Worm (Caenorhabditis elegans): ENCODE results near the gene C03B1.3.

C03B1.3 gene

ce11 chrX:6365715-6366114 lies at the start of gene C03B1.3:
Gene C03B1.3 (plus strand): TSS chrX:6366015.
- TF ChIP-seq ztf-11 (tag; optimal IDR thresholded peaks at IDR 0.05) (no peak), skn-1 (tag; optimal IDR thresholded peaks at IDR 0.05) (no peak), Y55F3AM.14 (GFP tag; optimal IDR thresholded peaks at IDR 0.05) (no peak), elt-3 (tag; optimal IDR thresholded peaks at IDR 0.05) (no peak), nhr-10 (tag; optimal IDR thresholded peaks at IDR 0.05) (no peak), nhr-11 (tag; optimal IDR thresholded peaks at IDR 0.05) (no peak), mbf-1 (tag; optimal IDR thresholded peaks at IDR 0.05) (no peak), nhr-77 (tag; optimal IDR thresholded peaks at IDR 0.05) (no peak), R02D3.7 (tag; optimal IDR thresholded peaks at IDR 0.05) (no peak), nhr-25 (tag; optimal IDR thresholded peaks at IDR 0.05) (no peak), blmp-1 (tag; optimal IDR thresholded peaks at IDR 0.05; ENCODE audit: insufficient read depth) (no peak), ztf-1 (GFP tag; conservative IDR thresholded peaks at IDR 0.05) (no peak), mdl-1 (tag; optimal IDR thresholded peaks at IDR 0.05) (no peak), lin-39 (tag; optimal IDR thresholded peaks at IDR 0.05) (no peak), C34F6.9 (tag; optimal IDR thresholded peaks at IDR 0.05) (no peak)

- TF ChIP-seq ceh-16 (tag; optimal IDR thresholded peaks at IDR 0.05): peak; percentile 28
- TF ChIP-seq sma-9 (GFP tag; optimal IDR thresholded peaks at IDR 0.05): peak; percentile 81
- TF ChIP-seq sma-9 (tag; optimal IDR thresholded peaks at IDR 0.05): no peak
- peak; percentile 21 for TF ChIP-seq sma-3 (GFP tag; optimal IDR thresholded peaks at IDR 0.05)
- no peak for TF ChIP-seq nhr-12 (tag; optimal IDR thresholded peaks at IDR 0.05)
- TF ChIP-seq fos-1 (tag; optimal IDR thresholded peaks at IDR 0.05): peak; percentile 28
- peak; percentile 43 for TF ChIP-seq egl-27 (tag; optimal IDR thresholded peaks at IDR 0.05)
- TF ChIP-seq R02D3.7 (tag; optimal IDR thresholded peaks at IDR 0.05): no peak
These were observed 47.0 kb upstream of the C03B1.3 start for ce11 chrX:6318803-6319202.

- TF ChIP-seq alr-1 (tag; optimal IDR thresholded peaks at IDR 0.05) (no peak), mab-5 (tag; optimal IDR thresholded peaks at IDR 0.05) (no peak), R02D3.7 (tag; optimal IDR thresholded peaks at IDR 0.05) (no peak)
These were observed 46.3 kb upstream of the C03B1.3 start, which contains the start of gene chtb-3 for ce11 chrX:6319546-6319945. Gene chtb-3 (minus strand): TSS chrX:6319646.

- peak; percentile 69 for TF ChIP-seq blmp-1 (tag; optimal IDR thresholded peaks at IDR 0.05; ENCODE audit: insufficient read depth)
- TF ChIP-seq zag-1 (tag; optimal IDR thresholded peaks at IDR 0.05): no peak
- no peak for TF ChIP-seq nhr-6 (tag; optimal IDR thresholded peaks at IDR 0.05)
- peak; percentile 13 for TF ChIP-seq nhr-21 (tag; optimal IDR thresholded peaks at IDR 0.05)
- peak; percentile 25 for TF ChIP-seq crh-2 (tag; optimal IDR thresholded peaks at IDR 0.05)
- TF ChIP-seq fos-1 (tag; optimal IDR thresholded peaks at IDR 0.05): peak; percentile 22
- TF ChIP-seq ceh-16 (tag; optimal IDR thresholded peaks at IDR 0.05): peak; percentile 41
- peak; percentile 58 for TF ChIP-seq egl-27 (tag; optimal IDR thresholded peaks at IDR 0.05)
- TF ChIP-seq nhr-25 (tag; optimal IDR thresholded peaks at IDR 0.05): peak; percentile 81
- TF ChIP-seq nhr-10 (tag; optimal IDR thresholded peaks at IDR 0.05): no peak
- TF ChIP-seq Y55F3AM.14 (GFP tag; optimal IDR thresholded peaks at IDR 0.05): no peak
- TF ChIP-seq sma-9 (GFP tag; optimal IDR thresholded peaks at IDR 0.05): peak; percentile 9
- TF ChIP-seq sma-9 (tag; optimal IDR thresholded peaks at IDR 0.05): no peak
- TF ChIP-seq sma-3 (GFP tag; optimal IDR thresholded peaks at IDR 0.05): peak; percentile 18
- no peak for TF ChIP-seq unc-55 (GFP tag; optimal IDR thresholded peaks at IDR 0.05)
These were observed 44.9 kb upstream of the C03B1.3 start for ce11 chrX:6320887-6321286.

ce11 chrX:6321380-6321779 lies 44.4 kb upstream of the C03B1.3 start:
- TF ChIP-seq nhr-25 (tag; optimal IDR thresholded peaks at IDR 0.05): no peak
- TF ChIP-seq snpc-4 (tag; optimal IDR thresholded peaks at IDR 0.05): no peak
- TF ChIP-seq nhr-12 (tag; optimal IDR thresholded peaks at IDR 0.05): no peak
- no peak for TF ChIP-seq ZK546.5 (tag; optimal IDR thresholded peaks at IDR 0.05)
- TF ChIP-seq nhr-6 (tag; optimal IDR thresholded peaks at IDR 0.05): no peak

ce11 chrX:6323129-6323528 lies 42.7 kb upstream of the C03B1.3 start, which contains the start of gene col-167:
Gene col-167 (plus strand): TSS chrX:6323488.
- TF ChIP-seq ZK546.5 (tag; optimal IDR thresholded peaks at IDR 0.05): no peak
- TF ChIP-seq ztf-11 (tag; optimal IDR thresholded peaks at IDR 0.05): no peak
- peak; percentile 59 for TF ChIP-seq nhr-25 (tag; optimal IDR thresholded peaks at IDR 0.05)
- TF ChIP-seq mbf-1 (tag; optimal IDR thresholded peaks at IDR 0.05): no peak
- TF ChIP-seq F13H6.1 (tag; optimal IDR thresholded peaks at IDR 0.05): no peak
- TF ChIP-seq sem-4 (tag; optimal IDR thresholded peaks at IDR 0.05): no peak
- TF ChIP-seq peb-1 (tag; optimal IDR thresholded peaks at IDR 0.05): no peak
